Worm (Caenorhabditis elegans) whole organism, young adult: ENCODE data around the gene mab-23.

ENCODE experiments used
- F33H1.4 ChIP-seq: fragments of 200-800 bp; sonication (Bioruptor generic); IDR thresholded peaks from 2 replicates; pipeline ENCODE4 v1.3.6; 2022; ENCODE audit warnings: missing genetic modification reagents, missing genetic modification characterization, missing compliant biosample characterization
- ceh-58 ChIP-seq: fragments of 200-800 bp; sonication (Bioruptor generic); IDR thresholded peaks from 2 replicates; pipeline ENCODE4 v1.3.6; 2022; ENCODE audit warnings: missing genetic modification characterization, missing compliant biosample characterization
- lag-1 ChIP-seq: fragments of 200-800 bp; sonication (Bioruptor generic); IDR thresholded peaks from 2 replicates; pipeline ENCODE4 v1.3.6; 2022; ENCODE audit warnings: missing genetic modification reagents, missing genetic modification characterization, missing compliant biosample characterization
- lin-54 ChIP-seq: fragments of 200-800 bp; sonication (Bioruptor generic); optimal IDR thresholded peaks from 2 replicates; lab custom pipeline; 2018; ENCODE audit warnings: mild to moderate bottlenecking, missing genetic modification characterization, missing compliant biosample characterization
- madf-6 ChIP-seq: fragments of 200-800 bp; sonication (Bioruptor generic); IDR thresholded peaks from 2 replicates; pipeline ENCODE4 v1.3.6; 2022; ENCODE audit warnings: missing genetic modification reagents, missing genetic modification characterization, missing compliant biosample characterization
- nhr-179 ChIP-seq: sonication (generic microtip); optimal IDR thresholded peaks from 2 replicates; lab custom pipeline; 2016; ENCODE audit warnings: mild to moderate bottlenecking, missing genetic modification characterization, missing compliant biosample characterization
- pha-4 ChIP-seq: fragments of 150-350 bp; sonication (generic microtip); optimal IDR thresholded peaks from 2 replicates; lab custom pipeline; 2014; ENCODE audit warnings: missing biosample characterization, missing genetic modification reagents, missing genetic modification characterization
- repo-1 ChIP-seq: sonication (generic microtip); optimal IDR thresholded peaks from 2 replicates; lab custom pipeline; 2017; ENCODE audit warnings: mild to moderate bottlenecking, missing genetic modification characterization, missing compliant biosample characterization
- sea-2 ChIP-seq: fragments of 200-800 bp; sonication (Bioruptor generic); IDR thresholded peaks from 2 replicates; pipeline ENCODE4 v1.3.6; 2022; ENCODE audit warnings: missing genetic modification characterization, missing compliant biosample characterization
- snpc-1.1 ChIP-seq: sonication (generic microtip); optimal IDR thresholded peaks from 2 replicates; lab custom pipeline; 2017; ENCODE audit warnings: missing genetic modification characterization, mild to moderate bottlenecking, missing compliant biosample characterization, antibody characterized with exemption, moderate library complexity, missing genotype, missing genetic modification reagents; ENCODE audit not compliant: insufficient read depth
- snpc-4 ChIP-seq, 5 experiments: fragments of 150-350 bp in 1 of 5; sonication (generic microtip) in 4 of 5; optimal IDR thresholded peaks; 2 replicates each; lab custom pipeline; 2014 to 2018; ENCODE audit warnings: missing genetic modification characterization in 5 of 5, missing biosample characterization in 3 of 5, antibody characterized with exemption in 2 of 5, mild to moderate bottlenecking in 2 of 5, missing compliant biosample characterization in 2 of 5, missing genotype in 2 of 5, moderate library complexity in 2 of 5, missing genetic modification reagents in 1 of 5
- tbx-9 ChIP-seq: sonication (generic microtip); optimal IDR thresholded peaks from 2 replicates; lab custom pipeline; 2016; ENCODE audit warnings: borderline replicate concordance, missing genetic modification characterization, inconsistent platforms, missing compliant biosample characterization
- unc-130 ChIP-seq: sonication (generic microtip); optimal IDR thresholded peaks from 2 replicates; lab custom pipeline; 2016; ENCODE audit warnings: missing genetic modification reagents, missing genetic modification characterization, missing compliant biosample characterization
- ztf-28 ChIP-seq: fragments of 200-800 bp; sonication (Bioruptor generic); IDR thresholded peaks from 2 replicates; pipeline ENCODE4 v1.3.6; 2022; ENCODE audit warnings: missing genetic modification reagents, missing genetic modification characterization, missing compliant biosample characterization

ce11 chrV:10659343-10659742 lies 26.5 kb downstream of the mab-23 start:
- TF ChIP-seq snpc-4 (GFP tag; optimal IDR thresholded peaks at IDR 0.05; lab: Kevin White, UChicago) (no peak), snpc-4 (tag; optimal IDR thresholded peaks at IDR 0.05; lab: Kevin White, UChicago) (no peak), sea-2 (GFP tag; lab: Robert Waterston, UW) (no peak), pha-4 (tag; lab: Kevin White, UChicago) (no peak), snpc-1.1 (tag; lab: Kevin White, UChicago) (no peak), nhr-179 (tag; lab: Kevin White, UChicago) (no peak), ceh-58 (GFP tag; lab: Robert Waterston, UW) (no peak), ztf-28 (GFP tag; lab: Robert Waterston, UW) (no peak), lin-54 (peak; percentile 16), tbx-9 (no peak), lag-1 (GFP tag; lab: Robert Waterston, UW) (no peak), unc-130 (GFP tag; lab: Kevin White, UChicago) (no peak), repo-1 (tag; lab: Kevin White, UChicago) (no peak), madf-6 (GFP tag; lab: Robert Waterston, UW) (peak; percentile 58), F33H1.4 (no peak)
